Fruit fly (Drosophila melanogaster) whole organism, larva: ENCODE results near the gene CG14568.

Experiments used
- noc ChIP-seq: fragments of 200-800 bp; sonication (Bioruptor generic); optimal IDR thresholded peaks from 3 replicates; lab custom pipeline; 2019; ENCODE audit warnings: missing biosample characterization, mild to moderate bottlenecking, missing genetic modification characterization, moderate library complexity

Gene CG14568

dm6 chr3L:21727013-21727727 is 6.1 kb downstream of the CG14568 start:
- TF ChIP-seq noc = no peak

DNA sequence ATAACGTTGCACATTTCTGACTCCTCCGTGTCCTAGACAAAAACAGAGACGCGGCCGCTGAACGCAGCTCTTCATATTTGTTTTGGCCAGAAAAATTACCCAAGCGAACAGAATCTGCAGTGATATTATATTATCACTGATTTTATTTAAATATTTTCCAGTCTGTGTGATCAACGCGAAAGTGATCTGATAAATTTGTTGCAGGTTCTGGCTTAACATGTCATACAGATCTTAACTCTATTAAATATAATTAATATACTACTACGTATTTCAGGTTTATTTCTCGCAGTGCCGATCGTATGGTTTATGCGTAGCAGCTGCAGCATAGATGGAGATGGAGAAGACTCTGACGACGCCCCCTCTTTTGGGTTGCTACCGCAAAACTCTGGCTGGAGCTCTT is 12.4 kb downstream of the CG14568 start:
- TF ChIP-seq noc = no peak

DNA sequence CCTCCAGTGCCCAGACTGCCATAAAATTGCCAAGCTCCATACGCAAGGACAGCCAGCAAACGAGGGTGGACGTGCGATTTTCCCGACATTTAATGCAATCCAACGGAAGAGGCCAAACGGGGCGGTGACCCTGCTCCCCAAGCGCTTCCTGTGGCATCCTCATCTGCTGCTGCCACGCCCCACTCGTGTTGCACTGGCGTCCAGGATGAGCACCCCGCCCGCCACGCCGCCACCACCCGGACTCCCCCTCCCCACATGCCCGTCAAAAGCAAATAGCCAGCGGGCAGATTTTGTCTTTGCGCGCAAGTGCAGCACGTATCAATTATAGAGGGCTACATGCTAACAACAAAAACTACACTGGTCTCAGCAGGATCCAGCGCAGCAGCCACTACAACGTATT is 15.1 kb downstream of the CG14568 start:
- no peak for TF ChIP-seq noc

DNA sequence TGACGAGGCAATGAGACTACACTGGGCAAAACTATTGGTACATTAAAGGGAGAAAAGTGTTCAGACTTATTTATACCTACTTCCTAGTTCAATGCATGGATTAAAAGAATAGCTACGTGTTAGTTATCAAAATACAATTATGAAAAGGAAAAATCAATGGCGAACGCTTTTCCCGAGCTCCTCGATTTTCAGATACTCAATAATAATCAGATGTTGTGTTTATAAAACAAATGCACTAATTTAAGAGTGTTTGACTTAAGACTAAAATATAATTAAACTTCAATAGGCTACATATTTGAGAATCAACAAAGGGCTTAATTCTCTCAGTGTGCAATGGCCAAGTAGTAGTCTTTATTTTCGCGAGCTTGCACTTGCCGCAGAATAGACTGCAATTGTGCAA is 17.3 kb downstream of the CG14568 start:
- no peak for TF ChIP-seq noc

dm6 chr3L:21709785-21710591 is 23.3 kb downstream of the CG14568 start:
- no peak for TF ChIP-seq noc

DNA sequence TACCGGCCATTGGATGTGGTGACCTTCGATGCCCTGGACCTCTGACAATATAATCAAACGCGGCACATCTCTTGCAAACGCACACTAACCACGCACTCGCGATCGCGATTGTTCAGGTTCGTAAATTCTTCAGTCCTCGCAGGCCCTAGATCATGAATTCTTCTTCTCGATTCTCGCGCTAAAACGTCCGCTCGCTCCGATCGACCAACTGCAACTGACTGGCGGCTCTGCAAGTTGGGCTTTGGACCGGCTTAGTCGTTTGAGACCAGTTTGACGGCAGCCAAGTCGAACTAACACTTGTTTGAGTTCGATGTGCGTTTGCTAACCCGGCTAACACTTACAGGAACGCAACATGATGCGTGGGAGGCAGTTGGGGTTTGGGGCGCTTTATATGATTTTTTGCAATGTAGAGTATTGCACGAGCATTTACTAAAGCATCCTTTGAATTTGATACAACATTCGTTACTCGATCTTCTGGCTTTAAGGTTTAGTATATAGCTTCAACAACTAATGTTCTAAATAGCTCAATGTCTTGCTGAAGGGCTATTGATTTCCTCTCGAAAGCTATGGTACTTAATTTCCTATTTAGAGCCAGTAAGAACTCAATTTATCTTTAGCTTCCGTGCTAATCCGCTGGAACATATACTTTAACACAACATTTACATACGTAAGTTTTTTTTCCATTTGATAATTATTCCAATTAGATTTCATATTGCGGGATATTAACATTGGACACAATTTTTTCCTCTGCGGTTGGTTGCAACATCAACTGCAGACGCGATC is 27.0 kb downstream of the CG14568 start, which contains the start of gene CG32447:
TSS of gene CG32447 (minus strand) at position 222 of the 783 bp plus-strand sequence.
- no peak for TF ChIP-seq noc

DNA sequence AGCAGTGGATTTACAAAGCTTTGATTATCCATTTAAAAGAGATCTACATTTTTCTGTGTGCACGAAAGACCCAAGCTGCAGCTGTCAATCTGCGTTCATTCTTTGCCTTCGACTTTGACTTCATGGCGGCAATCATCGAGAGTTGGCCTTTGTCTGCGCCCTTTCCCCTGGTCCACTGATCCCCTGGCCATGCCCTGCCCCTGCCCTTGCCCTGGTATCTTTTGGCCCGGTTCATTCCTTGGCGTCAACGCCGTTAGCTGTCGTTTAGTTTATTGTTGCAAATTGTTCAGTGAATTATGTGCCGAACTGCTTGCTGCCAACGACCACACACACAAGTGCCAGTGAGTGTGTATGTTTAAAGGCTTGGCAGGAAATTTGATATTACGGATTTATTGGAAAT is 32.3 kb downstream of the CG14568 start:
- no peak for TF ChIP-seq noc

dm6 chr3L:21700052-21700451 is 33.2 kb downstream of the CG14568 start:
- TF ChIP-seq noc = no peak

DNA sequence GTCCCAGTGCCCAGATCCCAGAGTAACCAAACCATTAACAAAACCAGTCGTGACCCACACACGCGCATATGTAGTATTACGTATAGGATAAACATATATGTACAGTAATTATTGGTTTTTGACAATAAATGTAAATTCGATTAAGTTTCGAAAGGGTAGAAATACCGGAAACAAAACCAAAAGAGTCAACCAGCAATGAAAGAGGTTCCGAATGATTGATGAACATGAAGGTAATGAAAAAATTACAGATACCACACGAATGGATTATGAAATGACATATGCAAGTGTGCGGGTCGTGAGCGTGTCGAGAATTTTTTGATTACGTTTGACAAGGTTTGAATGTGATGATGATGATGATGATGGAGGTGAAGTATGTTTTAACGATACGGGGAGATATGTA is 38.6 kb downstream of the CG14568 start:
- TF ChIP-seq noc = no peak

dm6 chr3L:21688607-21689129 is 44.6 kb downstream of the CG14568 start:
- no peak for TF ChIP-seq noc

- TF ChIP-seq noc = no peak
Observed at dm6 chr3L:21685753-21686152, 47.5 kb downstream of the CG14568 start.

DNA sequence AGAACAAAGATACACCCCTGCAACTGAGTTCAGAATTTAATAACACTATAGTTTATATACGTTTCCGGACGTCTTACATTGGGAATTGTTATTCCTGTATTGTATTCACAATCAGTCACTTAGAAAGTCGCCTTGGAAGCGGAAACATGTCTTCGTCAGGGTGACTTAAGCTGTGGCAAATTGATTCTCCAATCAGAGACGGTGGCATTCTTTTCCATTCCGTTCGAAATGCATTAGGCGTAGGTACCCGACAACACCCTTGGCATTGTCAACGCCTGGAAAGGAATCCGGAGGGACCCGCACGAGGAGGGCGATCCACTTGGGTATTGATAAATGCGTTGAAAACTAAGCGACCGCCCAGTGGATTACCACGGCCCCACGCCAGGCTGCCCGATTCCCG is 49.3 kb downstream of the CG14568 start, which contains the start of gene Sfp78E:
TSS of gene Sfp78E (minus strand) at position 101 of the 400 bp plus-strand sequence.
- TF ChIP-seq noc = no peak
